Fruit fly (Drosophila melanogaster) ovary, adult (tissue): ENCODE data around the gene CG32987.

Experiments used
- CG17801 ChIP-seq: fragments of 200-800 bp; optimal IDR thresholded peaks from 2 replicates; lab custom pipeline; 2019; ENCODE audit warnings: missing biosample characterization, mild to moderate bottlenecking, missing genetic modification characterization, moderate library complexity; ENCODE audit not compliant: partially characterized antibody

The CG32987 gene

DNA sequence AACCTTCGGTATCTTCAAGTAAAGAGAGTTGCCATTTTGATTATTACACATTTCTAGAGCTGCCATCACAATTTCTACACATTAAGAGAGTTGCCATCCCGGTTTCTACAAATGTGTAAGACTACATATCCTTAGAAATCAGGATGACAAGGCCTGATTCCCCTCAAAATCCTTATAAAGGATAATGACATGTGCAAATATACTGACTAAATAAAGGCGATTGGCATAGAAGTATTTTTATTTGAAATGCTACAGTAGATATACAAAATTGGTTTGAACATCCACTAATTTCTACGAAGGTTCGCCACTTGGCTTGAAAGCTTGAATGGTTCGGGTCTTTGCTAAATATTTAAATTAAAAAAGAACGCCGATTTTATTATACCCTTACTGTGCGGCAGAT is 25.1 kb downstream of the CG32987 start:
- TF ChIP-seq CG17801 (GFP tag; lab: Kevin White, UChicago), result no peak

DNA sequence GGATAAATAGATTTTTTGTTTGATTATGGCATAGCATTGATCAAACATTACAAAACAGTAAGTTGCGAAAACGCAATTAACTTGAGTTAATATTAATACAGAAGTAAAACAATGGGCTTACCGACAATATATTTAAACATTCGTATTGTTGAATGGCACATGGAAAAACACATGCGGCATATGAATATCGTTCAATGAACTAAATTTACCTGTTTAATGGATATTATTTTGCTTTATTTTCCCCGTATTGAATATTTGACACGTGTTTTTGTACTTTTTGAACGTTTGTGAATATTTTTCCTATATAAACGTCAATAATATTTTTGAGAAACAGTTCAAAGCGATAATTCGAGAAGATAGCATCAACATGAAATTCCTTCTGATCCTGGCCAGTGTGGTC is 27.5 kb downstream of the CG32987 start, which contains the start of gene CG42713:
Gene CG42713, plus strand, starts transcription at position 301 of the 400 bp plus-strand sequence.
- no peak for TF ChIP-seq CG17801 (GFP tag; lab: Kevin White, UChicago)

DNA sequence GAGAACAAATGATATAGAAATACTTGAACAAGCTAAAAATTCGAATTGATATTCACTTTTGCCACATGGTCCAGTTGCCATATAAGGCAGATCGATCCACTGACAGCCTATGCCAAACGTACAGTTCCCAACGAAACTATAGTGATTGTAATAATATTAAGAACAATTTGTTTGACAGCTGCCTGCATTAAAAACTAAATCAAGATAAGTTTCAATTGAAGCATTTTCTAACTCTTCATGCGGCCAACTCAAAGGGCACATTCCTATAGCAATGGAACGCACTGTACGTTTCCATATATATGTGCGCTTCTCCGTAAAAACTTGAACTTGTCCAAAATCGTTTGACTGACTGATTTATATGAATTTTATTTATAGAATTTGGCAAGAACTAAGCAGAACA is 30.6 kb downstream of the CG32987 start:
- TF ChIP-seq CG17801 (GFP tag; lab: Kevin White, UChicago), result no peak

DNA sequence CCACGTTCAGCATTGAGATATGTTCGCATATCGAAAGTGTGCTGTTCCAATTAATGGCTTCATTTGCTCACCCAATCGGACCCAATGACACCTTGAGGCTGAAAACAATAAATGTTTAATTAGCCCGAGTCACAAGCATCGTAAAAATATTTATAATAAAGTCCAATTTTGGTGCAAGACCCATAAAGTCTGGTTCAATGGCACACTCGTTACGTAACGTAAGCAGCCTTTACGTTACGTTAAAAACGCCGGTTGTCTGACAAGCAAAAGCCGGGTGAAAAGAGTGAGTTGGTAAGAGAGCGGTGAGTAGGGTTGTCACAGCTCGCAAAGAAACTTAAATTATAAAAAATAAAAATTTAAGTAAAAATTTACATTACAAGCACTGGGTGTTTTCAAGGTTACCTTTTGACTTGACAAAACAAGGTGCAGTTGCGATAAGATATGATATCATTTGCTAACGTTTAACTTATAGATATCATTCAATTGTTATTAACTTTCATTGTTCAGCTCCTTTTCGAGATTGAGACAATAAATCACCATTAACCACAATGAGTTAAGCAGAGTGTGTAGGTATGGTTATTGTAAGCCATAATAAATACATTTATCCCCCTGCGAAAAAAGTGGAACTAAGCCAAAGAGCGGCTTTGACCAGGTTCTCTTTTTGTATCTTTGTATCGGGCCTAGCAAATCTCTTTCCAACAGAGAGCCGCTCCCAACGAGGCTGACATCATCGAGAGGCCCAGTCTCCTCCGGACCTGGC is 34.5 kb downstream of the CG32987 start:
- TF ChIP-seq CG17801 (GFP tag; lab: Kevin White, UChicago), result no peak

DNA sequence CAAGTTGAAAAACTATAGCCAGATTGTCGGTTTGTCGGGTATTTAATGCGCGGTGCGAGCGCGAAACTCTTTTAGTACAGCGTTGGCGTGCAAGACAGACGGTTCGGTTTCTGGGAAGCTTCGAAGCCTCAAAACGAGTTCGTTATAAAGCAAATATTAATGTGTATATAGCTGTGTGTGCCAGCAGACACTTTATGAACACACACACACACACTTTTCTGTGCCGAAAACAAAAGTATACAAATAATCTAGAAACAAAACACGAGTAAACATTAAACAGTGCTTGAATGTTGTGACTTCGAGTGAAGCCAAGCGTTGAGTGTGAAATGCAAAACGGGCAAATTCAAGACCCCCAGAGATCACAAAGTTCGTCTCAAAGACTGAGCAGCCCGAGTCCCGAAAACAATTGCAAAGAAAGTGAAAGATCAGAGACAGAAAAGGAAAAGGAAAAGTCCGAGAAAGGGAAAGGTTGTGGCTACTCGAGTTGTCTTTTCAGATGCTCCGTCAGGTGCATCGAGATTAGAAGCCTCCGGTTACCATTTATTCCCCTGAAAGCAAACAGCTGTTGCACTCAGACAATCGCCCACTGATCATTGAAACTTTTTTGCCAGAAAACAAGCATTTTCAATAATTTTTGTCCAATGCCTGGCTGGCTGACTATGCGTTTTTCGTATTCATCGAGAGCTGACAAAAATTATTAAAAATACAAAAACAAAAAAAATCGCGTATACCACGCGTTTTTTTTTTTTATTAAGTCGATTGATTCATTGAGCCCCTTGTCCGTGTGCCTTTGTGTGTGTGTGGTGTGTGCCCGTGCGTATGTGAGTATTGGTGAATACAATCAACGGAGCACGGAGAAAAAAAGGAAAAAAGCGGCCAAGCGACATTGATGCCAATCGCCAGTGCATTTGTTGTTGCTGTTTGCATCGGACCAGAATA is 35.4 kb downstream of the CG32987 start, which contains the start of gene CG34398:
Gene CG34398, plus strand, starts transcription at position 73 of the 939 bp plus-strand sequence.
- no peak for TF ChIP-seq CG17801 (GFP tag; lab: Kevin White, UChicago)

DNA sequence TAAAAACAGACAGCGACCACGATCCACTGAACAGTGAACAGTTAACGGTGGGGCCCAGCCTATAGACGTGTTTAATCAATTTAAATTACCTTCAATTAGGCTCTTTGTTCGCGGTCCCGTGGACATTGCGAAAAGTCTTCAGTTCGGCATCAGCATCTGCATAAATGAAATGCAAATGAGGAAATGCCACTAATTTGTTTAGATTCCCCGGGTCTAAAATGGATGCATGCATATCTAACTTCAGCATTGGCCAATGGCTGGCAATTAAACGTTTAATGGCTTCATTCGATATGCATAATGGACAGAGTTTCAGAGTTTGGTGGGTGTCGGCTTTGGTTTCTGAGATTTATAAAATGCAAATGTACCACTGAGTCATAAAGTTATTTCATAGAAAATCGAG is 38.3 kb downstream of the CG32987 start:
- no peak for TF ChIP-seq CG17801 (GFP tag; lab: Kevin White, UChicago)

DNA sequence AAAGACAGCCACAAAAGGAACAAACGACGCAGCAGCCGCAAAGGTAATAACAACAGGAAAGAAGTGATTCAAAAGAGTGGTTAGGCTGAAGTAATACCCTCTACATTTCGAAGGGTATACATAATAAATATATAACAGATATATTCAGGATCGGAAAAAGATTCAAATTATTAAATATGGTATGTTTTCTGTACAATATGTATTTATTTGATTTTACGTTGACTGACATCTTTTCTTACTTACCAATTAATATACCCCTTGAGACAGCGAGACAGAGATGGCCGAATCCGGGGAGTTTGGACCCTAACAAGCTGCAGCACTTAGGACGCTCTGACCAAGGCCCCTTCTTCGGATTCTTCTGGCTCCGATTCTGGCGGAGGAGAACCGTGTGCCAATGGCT is 42.7 kb downstream of the CG32987 start:
- no peak for TF ChIP-seq CG17801 (GFP tag; lab: Kevin White, UChicago)
